Worm (Caenorhabditis elegans) whole organism, dauer: ENCODE measurements around the gene sto-2.

Experiments
- unc-62 ChIP-seq: sonication (generic microtip); optimal IDR thresholded peaks from 2 replicates; lab custom pipeline; 2017; ENCODE audit warnings: missing biosample characterization, missing genetic modification reagents, missing genetic modification characterization

The sto-2 gene

ce11 chrX:5323287-5323686, at the start of gene sto-2:
TSS of gene sto-2 (minus strand) at chrX:5323387.
- no peak for TF ChIP-seq unc-62 (GFP tag; lab: Kevin White, UChicago)

ce11 chrX:5372638-5373037, 49.5 kb upstream of the sto-2 start, which contains the start of gene F35C8.8:
TSS of gene F35C8.8 (minus strand) at chrX:5372639.
- TF ChIP-seq unc-62 (GFP tag; lab: Kevin White, UChicago): no peak

- no peak for TF ChIP-seq unc-62 (GFP tag; lab: Kevin White, UChicago)
Measured at ce11 chrX:5370605-5371004, 47.4 kb upstream of the sto-2 start.

ce11 chrX:5368220-5368619, 45.0 kb upstream of the sto-2 start, which contains the start of gene jkk-1:
TSS of gene jkk-1 (plus strand) at chrX:5368468.
- TF ChIP-seq unc-62 (GFP tag; lab: Kevin White, UChicago): no peak

ce11 chrX:5366613-5367012, 43.4 kb upstream of the sto-2 start:
- TF ChIP-seq unc-62 (GFP tag; lab: Kevin White, UChicago): no peak

- TF ChIP-seq unc-62 (GFP tag; lab: Kevin White, UChicago): no peak
Measured at ce11 chrX:5365437-5365836, 42.2 kb upstream of the sto-2 start, which contains the start of gene F35C8.5. TSS of gene F35C8.5 (plus strand) at chrX:5365813.

ce11 chrX:5364222-5364621, 41.0 kb upstream of the sto-2 start, which contains the start of gene chtl-1:
TSS of gene chtl-1 (minus strand) at chrX:5364322.
- TF ChIP-seq unc-62 (GFP tag; lab: Kevin White, UChicago): no peak

ce11 chrX:5360682-5361081, 37.5 kb upstream of the sto-2 start:
- no peak for TF ChIP-seq unc-62 (GFP tag; lab: Kevin White, UChicago)

ce11 chrX:5355253-5355652, 32.1 kb upstream of the sto-2 start:
- no peak for TF ChIP-seq unc-62 (GFP tag; lab: Kevin White, UChicago)

ce11 chrX:5354022-5354876, 31.1 kb upstream of the sto-2 start, which contains the start of gene pfn-2:
TSS of gene pfn-2 (minus strand) at chrX:5354072.
- no peak for TF ChIP-seq unc-62 (GFP tag; lab: Kevin White, UChicago)

ce11 chrX:5348529-5349148, 25.5 kb upstream of the sto-2 start, which contains the start of gene syx-3:
TSS of gene syx-3 (plus strand) at chrX:5349098.
- TF ChIP-seq unc-62 (GFP tag; lab: Kevin White, UChicago): no peak

ce11 chrX:5347856-5348255, 24.7 kb upstream of the sto-2 start:
- TF ChIP-seq unc-62 (GFP tag; lab: Kevin White, UChicago): no peak

ce11 chrX:5346303-5346702, 23.1 kb upstream of the sto-2 start:
- TF ChIP-seq unc-62 (GFP tag; lab: Kevin White, UChicago): no peak

ce11 chrX:5344287-5344686, 21.1 kb upstream of the sto-2 start, which contains the start of gene C26B9.1:
TSS of gene C26B9.1 (plus strand) at chrX:5344587.
- TF ChIP-seq unc-62 (GFP tag; lab: Kevin White, UChicago): no peak

- no peak for TF ChIP-seq unc-62 (GFP tag; lab: Kevin White, UChicago)
Measured at ce11 chrX:5342007-5342406, 18.8 kb upstream of the sto-2 start, which contains the start of gene C26B9.7. TSS of gene C26B9.7 (plus strand) at chrX:5342307.

ce11 chrX:5339889-5340288, 16.7 kb upstream of the sto-2 start, which contains the start of gene C26B9.2:
TSS of gene C26B9.2 (plus strand) at chrX:5340189.
- no peak for TF ChIP-seq unc-62 (GFP tag; lab: Kevin White, UChicago)
